Worm (Caenorhabditis elegans): Measurements from ENCODE around the gene ZC239.21.

ZC239.21 gene

DNA sequence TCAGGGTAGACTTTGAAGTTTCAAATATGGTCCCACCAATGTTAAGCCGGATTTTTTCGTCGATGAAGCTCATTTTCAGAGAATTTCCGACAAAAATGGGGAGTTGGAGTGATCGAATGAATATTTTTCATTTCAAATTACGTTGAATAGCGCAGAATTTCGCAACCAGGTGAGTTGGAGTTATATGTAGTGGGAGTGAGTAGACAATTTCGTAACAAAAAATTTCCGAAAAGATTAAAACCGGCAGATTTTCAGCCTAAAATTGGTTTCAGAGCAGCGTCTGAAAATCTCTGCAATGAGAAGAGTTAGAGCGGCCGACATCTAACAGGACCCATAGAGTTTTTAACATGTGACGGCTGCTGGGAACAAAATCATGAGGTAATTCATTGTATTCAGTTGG, 1.9 kb downstream of the ZC239.21 start, which contains the start of gene sdz-35:
TSS of gene sdz-35 (minus strand) at position 101 of the 400 bp plus-strand sequence.
- TF ChIP-seq Y53G8AR.9 (GFP tag; conservative IDR thresholded peaks at IDR 0.05), result no peak
- TF ChIP-seq nhr-27 (tag; optimal IDR thresholded peaks at IDR 0.05), result no peak
- TF ChIP-seq dpff-1 (tag; optimal IDR thresholded peaks at IDR 0.05), result no peak
- no peak for TF ChIP-seq fkh-3 (tag; optimal IDR thresholded peaks at IDR 0.05)
- TF ChIP-seq madf-8 (GFP tag; conservative IDR thresholded peaks at IDR 0.05), result no peak
- no peak for TF ChIP-seq let-526 (GFP tag; IDR thresholded peaks at IDR 0.05)
- TF ChIP-seq die-1 (tag; optimal IDR thresholded peaks at IDR 0.05), result no peak
- TF ChIP-seq B0019.2 (GFP tag; conservative IDR thresholded peaks at IDR 0.05), result no peak
- TF ChIP-seq nfya-1 (tag; optimal IDR thresholded peaks at IDR 0.05; ENCODE audit: borderline replicate concordance, insufficient read depth), result no peak
- no peak for TF ChIP-seq gei-17 (GFP tag; optimal IDR thresholded peaks at IDR 0.05)
- TF ChIP-seq lin-26 (GFP tag; IDR thresholded peaks at IDR 0.05), result no peak
- no peak for TF ChIP-seq T26A5.8 (tag; optimal IDR thresholded peaks at IDR 0.05)

- TF ChIP-seq ztf-25 (GFP tag; IDR thresholded peaks at IDR 0.05) (no peak), ztf-28 (GFP tag; IDR thresholded peaks at IDR 0.05) (no peak), hmg-1.2 (GFP tag; IDR thresholded peaks at IDR 0.05) (peak; percentile 46; the same call in 1 of the 2 replicates), hsf-1 (GFP tag; IDR thresholded peaks at IDR 0.05) (peak; percentile 53; the same call in 1 of the 2 replicates)
Observed at ce11 chrII:3209251-3209650, 2.5 kb downstream of the ZC239.21 start, which contains the start of gene ZC239.6. ZC239.6 (plus strand) TSS chrII:3209631.

- no peak for TF ChIP-seq C17E4.6 (GFP tag; IDR thresholded peaks at IDR 0.05)
- no peak for TF ChIP-seq egl-44 (GFP tag; IDR thresholded peaks at IDR 0.05)
- no peak for TF ChIP-seq K12H6.12 (tag; optimal IDR thresholded peaks at IDR 0.05)
- no peak for TF ChIP-seq ceh-40 (GFP tag; IDR thresholded peaks at IDR 0.05)
- no peak for TF ChIP-seq ZK185.1 (tag; optimal IDR thresholded peaks at IDR 0.05; ENCODE audit: poor library complexity, severe bottlenecking)
- TF ChIP-seq ama-1 (optimal IDR thresholded peaks at IDR 0.05), result no peak
- TF ChIP-seq ama-1 (GFP tag; optimal IDR thresholded peaks at IDR 0.05), result no peak
- no peak for TF ChIP-seq sdz-38 (tag; optimal IDR thresholded peaks at IDR 0.05)
- no peak for TF ChIP-seq tbx-9 (tag; optimal IDR thresholded peaks at IDR 0.05; ENCODE audit: borderline replicate concordance)
- TF ChIP-seq ceh-58 (GFP tag; IDR thresholded peaks at IDR 0.05), result no peak
- TF ChIP-seq rpc-1 (optimal IDR thresholded peaks at IDR 0.05), result no peak
- no peak for TF ChIP-seq rpc-1 (tag; optimal IDR thresholded peaks at IDR 0.05)
- TF ChIP-seq madf-3 (GFP tag; IDR thresholded peaks at IDR 0.05), result no peak
- TF ChIP-seq F39B2.1 (GFP tag; IDR thresholded peaks at IDR 0.05), result no peak
Observed at ce11 chrII:3210365-3210764, 3.6 kb downstream of the ZC239.21 start, which contains the start of gene ZC239.5. ZC239.5 (plus strand) TSS chrII:3210665.

- TF ChIP-seq nfya-1 (tag; optimal IDR thresholded peaks at IDR 0.05; ENCODE audit: borderline replicate concordance, insufficient read depth) (no peak), Y67H2A.10 (GFP tag; conservative IDR thresholded peaks at IDR 0.05) (no peak), B0019.2 (GFP tag; conservative IDR thresholded peaks at IDR 0.05) (no peak), xnd-1 (tag; optimal IDR thresholded peaks at IDR 0.05) (no peak), ceh-79 (tag; optimal IDR thresholded peaks at IDR 0.05) (no peak), fkh-3 (tag; optimal IDR thresholded peaks at IDR 0.05) (no peak), dox-1 (GFP tag; IDR thresholded peaks at IDR 0.05) (no peak), Y79H2A.3 (GFP tag; conservative IDR thresholded peaks at IDR 0.05) (no peak), ceh-40 (GFP tag; IDR thresholded peaks at IDR 0.05) (no peak), let-607 (tag; optimal IDR thresholded peaks at IDR 0.05) (no peak), nhr-27 (tag; optimal IDR thresholded peaks at IDR 0.05) (no peak), F10E7.11 (tag; optimal IDR thresholded peaks at IDR 0.05) (no peak), ztf-22 (GFP tag; optimal IDR thresholded peaks at IDR 0.05) (no peak), ZK185.1 (tag; optimal IDR thresholded peaks at IDR 0.05; ENCODE audit: poor library complexity, severe bottlenecking) (no peak), attf-5 (GFP tag; optimal IDR thresholded peaks at IDR 0.05) (no peak), hmg-1.2 (GFP tag; IDR thresholded peaks at IDR 0.05) (no peak), lin-26 (GFP tag; IDR thresholded peaks at IDR 0.05) (no peak)
Observed at ce11 chrII:3213898-3214297, 7.2 kb downstream of the ZC239.21 start, which contains the start of gene ZC239.4. ZC239.4 (plus strand) TSS chrII:3214198.
